Worm (Caenorhabditis elegans) whole organism, young adult: ENCODE results near the gene T25D10.4.

ENCODE experiments used
- D2030.7 ChIP-seq: fragments of 200-800 bp; sonication (Bioruptor generic); IDR thresholded peaks from 2 replicates; pipeline ENCODE4 v1.3.6; 2022; ENCODE audit warnings: missing genetic modification reagents, missing genetic modification characterization, missing compliant biosample characterization
- T07F8.4 ChIP-seq: sonication (generic microtip); optimal IDR thresholded peaks from 2 replicates; lab custom pipeline; 2016; ENCODE audit warnings: mild to moderate bottlenecking, missing genetic modification characterization, moderate library complexity, missing compliant biosample characterization
- ccch-3 ChIP-seq: fragments of 200-800 bp; sonication (Bioruptor generic); optimal IDR thresholded peaks from 2 replicates; lab custom pipeline; 2018; ENCODE audit warnings: mild to moderate bottlenecking, missing genetic modification characterization, missing compliant biosample characterization
- egl-18 ChIP-seq: fragments of 200-800 bp; sonication (Bioruptor generic); IDR thresholded peaks from 2 replicates; pipeline ENCODE4 v1.3.6; 2022; ENCODE audit warnings: missing genetic modification reagents, missing genetic modification characterization, missing compliant biosample characterization
- nfya-1 ChIP-seq: sonication (generic microtip); optimal IDR thresholded peaks from 2 replicates; lab custom pipeline; 2017; ENCODE audit warnings: antibody characterized with exemption, missing compliant biosample characterization, missing genetic modification characterization, borderline replicate concordance; ENCODE audit not compliant: insufficient read depth
- nhr-120 ChIP-seq: fragments of 200-800 bp; sonication (Bioruptor generic); IDR thresholded peaks from 2 replicates; pipeline ENCODE4 v1.3.6; 2022; ENCODE audit warnings: missing genetic modification characterization, missing compliant biosample characterization
- nhr-179 ChIP-seq: sonication (generic microtip); optimal IDR thresholded peaks from 2 replicates; lab custom pipeline; 2016; ENCODE audit warnings: mild to moderate bottlenecking, missing genetic modification characterization, missing compliant biosample characterization
- nhr-80 ChIP-seq: sonication (generic microtip); optimal IDR thresholded peaks from 2 replicates; lab custom pipeline; 2016; ENCODE audit warnings: missing genetic modification characterization, missing compliant biosample characterization
- nhr-90 ChIP-seq: sonication (generic microtip); optimal IDR thresholded peaks from 2 replicates; lab custom pipeline; 2016; ENCODE audit warnings: missing genotype, mild to moderate bottlenecking, missing genetic modification characterization, missing compliant biosample characterization
- sptf-2 ChIP-seq: fragments of 200-800 bp; sonication (Bioruptor generic); optimal IDR thresholded peaks from 2 replicates; lab custom pipeline; 2018; ENCODE audit warnings: mild to moderate bottlenecking, missing genetic modification characterization, missing compliant biosample characterization
- unc-62 ChIP-seq: fragments of 150-350 bp; optimal IDR thresholded peaks from 2 replicates; lab custom pipeline; 2014; ENCODE audit warnings: missing biosample characterization, missing genetic modification reagents, missing genetic modification characterization

- TF ChIP-seq sptf-2 (GFP tag; lab: Kevin White, UChicago) (no peak), T07F8.4 (tag; lab: Kevin White, UChicago) (no peak), egl-18 (GFP tag; lab: Robert Waterston, UW) (no peak), nhr-120 (GFP tag; lab: Robert Waterston, UW) (no peak), nhr-90 (no peak), nhr-179 (tag; lab: Kevin White, UChicago) (no peak), ccch-3 (no peak), nhr-80 (no peak), unc-62 (GFP tag; lab: Kevin White, UChicago) (no peak), D2030.7 (no peak), nfya-1 (tag; lab: Kevin White, UChicago) (no peak)
Measured at ce11 chrII:6410181-6410580, at the start of gene T25D10.4.
